Fruit fly (Drosophila melanogaster) whole organism, embryonic: ENCODE measurements around the gene CG33203.
A peak's percentile ranks its signal among the peaks of the same experiment; 100 is the strongest.

Experiments
- CG10431 ChIP-seq: fragments of 200-800 bp; sonication (Bioruptor generic); optimal IDR thresholded peaks from 3 replicates; lab custom pipeline; 2018; ENCODE audit warnings: missing biosample characterization, mild to moderate bottlenecking, missing genetic modification characterization
- CG12219 ChIP-seq: fragments of 200-800 bp; sonication (Bioruptor generic); optimal IDR thresholded peaks from 3 replicates; lab custom pipeline; 2018; ENCODE audit warnings: missing biosample characterization, mild to moderate bottlenecking, missing genetic modification characterization
- CG13296 ChIP-seq: fragments of 200-800 bp; sonication (Bioruptor generic); optimal IDR thresholded peaks from 3 replicates; lab custom pipeline; 2018; ENCODE audit warnings: missing biosample characterization, mild to moderate bottlenecking, missing genetic modification characterization
- CG14710 ChIP-seq: fragments of 200-800 bp; sonication (Bioruptor generic); optimal IDR thresholded peaks from 3 replicates; lab custom pipeline; 2019; ENCODE audit warnings: missing biosample characterization, mild to moderate bottlenecking, missing genetic modification characterization, moderate library complexity
- CG15601 ChIP-seq: fragments of 200-800 bp; sonication (Bioruptor generic); optimal IDR thresholded peaks from 3 replicates; lab custom pipeline; 2019; ENCODE audit warnings: missing biosample characterization, mild to moderate bottlenecking, missing genetic modification characterization, moderate library complexity
- CG1602 ChIP-seq: fragments of 200-800 bp; sonication (Bioruptor generic); optimal IDR thresholded peaks from 3 replicates; lab custom pipeline; 2016; ENCODE audit warnings: missing biosample characterization, missing genetic modification characterization
- CG1647 ChIP-seq: fragments of 200-800 bp; sonication (Bioruptor generic); optimal IDR thresholded peaks from 3 replicates; lab custom pipeline; 2016; ENCODE audit warnings: missing biosample characterization, missing genetic modification characterization
- CG17802 ChIP-seq: fragments of 200-800 bp; sonication (Bioruptor generic); optimal IDR thresholded peaks from 2 replicates; lab custom pipeline; 2018; ENCODE audit warnings: missing biosample characterization, mild to moderate bottlenecking, missing genetic modification characterization, moderate library complexity
- CG2712 ChIP-seq: fragments of 200-800 bp; optimal IDR thresholded peaks from 3 replicates; lab custom pipeline; 2019; ENCODE audit warnings: missing biosample characterization, mild to moderate bottlenecking, missing genetic modification characterization, moderate library complexity
- CG30403 ChIP-seq: fragments of 200-800 bp; sonication (Bioruptor generic); optimal IDR thresholded peaks from 3 replicates; lab custom pipeline; 2016; ENCODE audit warnings: missing biosample characterization, missing genetic modification characterization
- CG30431 ChIP-seq: fragments of 200-800 bp; sonication (Bioruptor generic); optimal IDR thresholded peaks from 2 replicates; lab custom pipeline; 2017; ENCODE audit warnings: missing biosample characterization, missing genetic modification characterization
- CG43689 ChIP-seq: fragments of 200-800 bp; sonication (Bioruptor generic); IDR thresholded peaks from 2 replicates; pipeline ENCODE4 v1.3.6; 2022; ENCODE audit warnings: missing biosample characterization, missing genetic modification characterization
- CG8290 ChIP-seq, 3 experiments: fragments of 200-800 bp; sonication (Bioruptor generic); optimal IDR thresholded peaks; 2 replicates each; lab custom pipeline; 2016 to 2019; ENCODE audit warnings: missing biosample characterization in 3 of 3, missing genetic modification characterization in 3 of 3, mild to moderate bottlenecking in 2 of 3, moderate library complexity in 1 of 3
- Chrac-16 ChIP-seq: fragments of 200-800 bp; sonication (Bioruptor generic); optimal IDR thresholded peaks from 3 replicates; lab custom pipeline; 2016; ENCODE audit warnings: missing biosample characterization, missing genetic modification characterization
- D ChIP-seq, 2 experiments: fragments of 200-800 bp in 1 of 2; fragments of >200 bp in 1 of 2; sonication (Bioruptor generic) in 1 of 2; optimal IDR thresholded peaks; 2 replicates in 1 of 2; 3 replicates in 1 of 2; lab custom pipeline; 2017; ENCODE audit warnings: mild to moderate bottlenecking in 1 of 2, missing biosample characterization in 1 of 2, missing genetic modification characterization in 1 of 2, missing genetic modification reagents in 1 of 2
- Dfd ChIP-seq, 2 experiments: fragments of >200 bp; optimal IDR thresholded peaks; 2 replicates each; lab custom pipeline; 2017; ENCODE audit warnings: missing biosample characterization in 2 of 2, missing genetic modification characterization in 2 of 2
- Doc2 ChIP-seq: fragments of 200-800 bp; sonication (Bioruptor generic); IDR thresholded peaks from 2 replicates; pipeline ENCODE4 v1.3.6; 2022; ENCODE audit warnings: missing biosample characterization, missing genetic modification characterization
- Drgx ChIP-seq: fragments of 200-800 bp; sonication (Bioruptor generic); IDR thresholded peaks from 2 replicates; pipeline ENCODE4 v1.3.6; 2022; ENCODE audit warnings: missing biosample characterization, missing genetic modification characterization
- Ets65A ChIP-seq: fragments of 200-800 bp; sonication (Bioruptor generic); peaks from one replicate; lab custom pipeline; 2016; ENCODE audit warnings: missing biosample characterization, missing genetic modification characterization
- Hmr ChIP-seq: fragments of 200-800 bp; sonication (Bioruptor generic); optimal IDR thresholded peaks from 3 replicates; lab custom pipeline; 2017; ENCODE audit warnings: mild to moderate bottlenecking, missing biosample characterization, missing genetic modification reagents, missing genetic modification characterization
- Kr ChIP-seq: fragments of 200-800 bp; sonication (Bioruptor generic); optimal IDR thresholded peaks from 2 replicates; lab custom pipeline; 2017; ENCODE audit warnings: missing biosample characterization, mild to moderate bottlenecking, missing genetic modification characterization
- MESR4 ChIP-seq: fragments of 200-800 bp; sonication (Bioruptor generic); optimal IDR thresholded peaks from 2 replicates; lab custom pipeline; 2018; ENCODE audit warnings: missing biosample characterization, mild to moderate bottlenecking, missing genetic modification characterization, moderate library complexity
- Med ChIP-seq: fragments of 200-800 bp; sonication (Bioruptor generic); peaks from one replicate; lab custom pipeline; 2016; ENCODE audit warnings: missing biosample characterization, missing genetic modification characterization, mild to moderate bottlenecking, inconsistent platforms, moderate library complexity
- Mes4 ChIP-seq: fragments of 200-800 bp; sonication (Bioruptor generic); optimal IDR thresholded peaks from 2 replicates; lab custom pipeline; 2016; ENCODE audit warnings: missing biosample characterization, missing genetic modification characterization
- Myb ChIP-seq: fragments of 200-800 bp; sonication (Bioruptor generic); optimal IDR thresholded peaks from 2 replicates; lab custom pipeline; 2016; ENCODE audit warnings: missing biosample characterization, missing genetic modification characterization
- Oaz ChIP-seq: fragments of 200-800 bp; sonication (Bioruptor generic); IDR thresholded peaks from 2 replicates; pipeline ENCODE4 v1.3.6; 2022; ENCODE audit warnings: missing biosample characterization, missing genetic modification characterization
- Poxn ChIP-seq: fragments of 200-800 bp; sonication (Bioruptor generic); IDR thresholded peaks from 2 replicates; pipeline ENCODE4 v1.3.6; 2022; ENCODE audit warnings: missing biosample characterization, missing genetic modification characterization
- Rx ChIP-seq: fragments of 200-800 bp; sonication (Bioruptor generic); IDR thresholded peaks from 2 replicates; pipeline ENCODE4 v1.3.6; 2022; ENCODE audit warnings: missing biosample characterization, missing genetic modification characterization
- Sox100B ChIP-seq: fragments of 200-800 bp; sonication (Bioruptor generic); optimal IDR thresholded peaks from 3 replicates; lab custom pipeline; 2018; ENCODE audit warnings: missing biosample characterization, mild to moderate bottlenecking, missing genetic modification characterization
- Spps ChIP-seq: fragments of 200-800 bp; sonication (Bioruptor generic); optimal IDR thresholded peaks from 2 replicates; lab custom pipeline; 2018; ENCODE audit warnings: missing biosample characterization, mild to moderate bottlenecking, missing genetic modification characterization
- Taf1 ChIP-seq: fragments of 200-800 bp; sonication (Bioruptor generic); IDR thresholded peaks from 2 replicates; pipeline ENCODE4 v1.3.6; 2022; ENCODE audit warnings: missing biosample characterization, missing genetic modification characterization
- bcd ChIP-seq: fragments of 200-800 bp; sonication (Bioruptor generic); optimal IDR thresholded peaks from 2 replicates; lab custom pipeline; 2017; ENCODE audit warnings: missing biosample characterization, mild to moderate bottlenecking, missing genetic modification characterization
- chm ChIP-seq: fragments of 200-800 bp; sonication (Bioruptor generic); IDR thresholded peaks from 2 replicates; pipeline ENCODE4 v1.3.6; 2022; ENCODE audit warnings: missing biosample characterization, missing genetic modification characterization
- dimm ChIP-seq: fragments of 200-800 bp; sonication (Bioruptor generic); IDR thresholded peaks from 2 replicates; pipeline ENCODE4 v1.3.6; 2022; ENCODE audit warnings: missing biosample characterization, missing genetic modification characterization
- dpn ChIP-seq, 2 experiments: fragments of 200-800 bp; sonication (Bioruptor generic); optimal IDR thresholded peaks; 3 replicates each; lab custom pipeline; 2016; ENCODE audit warnings: missing biosample characterization in 2 of 2, missing genetic modification characterization in 2 of 2
- esg ChIP-seq: fragments of 200-800 bp; sonication (Bioruptor generic); conservative IDR thresholded peaks from 2 replicates; pipeline ENCODE4 v1.3.6; 2022; ENCODE audit warnings: missing biosample characterization, missing genetic modification characterization
- fd3F ChIP-seq: fragments of 200-800 bp; sonication (Bioruptor generic); optimal IDR thresholded peaks from 2 replicates; lab custom pipeline; 2018; ENCODE audit warnings: missing biosample characterization, mild to moderate bottlenecking, missing genetic modification characterization, moderate library complexity
- gem ChIP-seq: fragments of 200-800 bp; sonication (Bioruptor generic); optimal IDR thresholded peaks from 2 replicates; lab custom pipeline; 2019; ENCODE audit warnings: missing biosample characterization, mild to moderate bottlenecking, missing genetic modification characterization, moderate library complexity
- gfzf ChIP-seq: fragments of 200-800 bp; sonication (Bioruptor generic); optimal IDR thresholded peaks from 2 replicates; lab custom pipeline; 2016; ENCODE audit warnings: missing biosample characterization, mild to moderate bottlenecking, missing genetic modification characterization, moderate library complexity
- ham ChIP-seq: fragments of 200-800 bp; sonication (Bioruptor generic); IDR thresholded peaks from 2 replicates; pipeline ENCODE4 v1.3.6; 2022; ENCODE audit warnings: missing biosample characterization, missing genetic modification characterization
- hbn ChIP-seq: fragments of 200-800 bp; sonication (Bioruptor generic); IDR thresholded peaks from 2 replicates; pipeline ENCODE4 v1.3.6; 2022; ENCODE audit warnings: missing biosample characterization, missing genetic modification characterization; ENCODE audit not compliant: partially characterized antibody
- mam ChIP-seq: fragments of 200-800 bp; sonication (Bioruptor generic); optimal IDR thresholded peaks from 3 replicates; lab custom pipeline; 2016; ENCODE audit warnings: missing biosample characterization, missing genetic modification characterization
- otp ChIP-seq: fragments of 200-800 bp; sonication (Bioruptor generic); IDR thresholded peaks from 3 replicates; pipeline ENCODE4, ENCODE4 v1.3.6; 2022; ENCODE audit warnings: missing biosample characterization, missing genetic modification characterization
- prd ChIP-seq, 3 experiments: fragments of >200 bp in 2 of 3; fragments of 200-800 bp in 1 of 3; sonication (Bioruptor generic) in 1 of 3; optimal IDR thresholded peaks in 2 of 3; IDR thresholded peaks in 1 of 3; 2 replicates in 2 of 3; 3 replicates in 1 of 3; pipeline versions ENCODE4 v1.3.6 to Lab custom; 2017 to 2022; ENCODE audit warnings: missing biosample characterization in 1 of 3, missing genetic modification characterization in 1 of 3
- schlank ChIP-seq: fragments of 200-800 bp; sonication (Bioruptor generic); optimal IDR thresholded peaks from 2 replicates; lab custom pipeline; 2018; ENCODE audit warnings: missing biosample characterization, mild to moderate bottlenecking, missing genetic modification characterization
- sima ChIP-seq: fragments of 200-800 bp; sonication (Bioruptor generic); optimal IDR thresholded peaks from 2 replicates; lab custom pipeline; 2016; ENCODE audit warnings: missing biosample characterization, missing genetic modification characterization
- sob ChIP-seq: fragments of 200-800 bp; sonication (Bioruptor generic); IDR thresholded peaks from 2 replicates; pipeline ENCODE4 v1.3.6; 2022; ENCODE audit warnings: missing biosample characterization, missing genetic modification characterization
- sug ChIP-seq: fragments of 200-800 bp; optimal IDR thresholded peaks from 2 replicates; lab custom pipeline; 2019; ENCODE audit warnings: missing biosample characterization, mild to moderate bottlenecking, missing genetic modification characterization, moderate library complexity
- wdn ChIP-seq: fragments of 200-800 bp; sonication (Bioruptor generic); IDR thresholded peaks from 2 replicates; pipeline ENCODE4 v1.3.6; 2022; ENCODE audit warnings: missing biosample characterization, missing genetic modification characterization
- zen ChIP-seq: fragments of 200-800 bp; sonication (Bioruptor generic); optimal IDR thresholded peaks from 3 replicates; lab custom pipeline; 2018; ENCODE audit warnings: missing biosample characterization, mild to moderate bottlenecking, missing genetic modification characterization, moderate library complexity

Gene CG33203

dm6 chr3R:28904174-28904573, 16.7 kb upstream of the CG33203 start (continued):
- TF ChIP-seq bcd (GFP tag; lab: Kevin White, UChicago) (peak; percentile 3), gfzf (GFP tag; lab: Kevin White, UChicago) (no peak), MESR4 (no peak), CG43689 (GFP tag; lab: Robert Waterston, UW) (no peak), CG17802 (tag; lab: Kevin White, UChicago) (peak; percentile 8), Drgx (peak; percentile 52), CG10431 (no peak), Oaz (GFP tag; lab: Robert Waterston, UW) (no peak), sob (GFP tag; lab: Robert Waterston, UW) (peak; percentile 17; the same call in 1 of the 2 replicates), chm (GFP tag; lab: Robert Waterston, UW) (no peak), wdn (no peak), CG13296 (no peak), zen (tag; lab: Kevin White, UChicago) (no peak), schlank (no peak), Med (peak; percentile 56), hbn (GFP tag; lab: Robert Waterston, UW) (no peak), CG1602 (GFP tag; lab: Kevin White, UChicago) (no peak), sima (GFP tag; lab: Kevin White, UChicago) (no peak), Poxn (GFP tag; lab: Robert Waterston, UW) (no peak), Rx (GFP tag; lab: Robert Waterston, UW) (no peak), CG8290 (GFP tag; optimal IDR thresholded peaks at IDR 0.05; lab: Kevin White, UChicago) (no peak), CG8290 (tag; optimal IDR thresholded peaks at IDR 0.05; lab: Kevin White, UChicago) (peak in 1 of 2 experiments; percentile 62), fd3F (GFP tag; lab: Kevin White, UChicago) (peak; percentile 22), CG30431 (GFP tag; lab: Kevin White, UChicago) (no peak), Taf1 (GFP tag; lab: Robert Waterston, UW) (no peak), otp (GFP tag; lab: Robert Waterston, UW) (0 out of 3 replicates have a peak, but pooled peaks have one; percentile 17), CG15601 (tag; lab: Kevin White, UChicago) (no peak), Chrac-16 (GFP tag; lab: Kevin White, UChicago) (no peak), Spps (tag; lab: Kevin White, UChicago) (no peak), sug (no peak), Kr (GFP tag; lab: Kevin White, UChicago) (no peak), mam (GFP tag; lab: Kevin White, UChicago) (peak; percentile 4), esg (peak; percentile 63), Dfd (GFP tag; optimal IDR thresholded peaks at IDR 0.05; lab: Kevin White, UChicago) (no peak), CG14710 (tag; lab: Kevin White, UChicago) (peak; percentile 33), Sox100B (peak; percentile 26), CG1647 (GFP tag; lab: Kevin White, UChicago) (no peak), Ets65A (GFP tag; lab: Kevin White, UChicago) (no peak), Doc2 (GFP tag; lab: Robert Waterston, UW) (no peak), prd (optimal IDR thresholded peaks at IDR 0.05; lab: Kevin White, UChicago) (no peak), prd (GFP tag; IDR thresholded peaks at IDR 0.05; lab: Robert Waterston, UW) (peak; percentile 65), ham (GFP tag; lab: Robert Waterston, UW) (no peak), Myb (GFP tag; lab: Kevin White, UChicago) (no peak), dimm (GFP tag; lab: Robert Waterston, UW) (no peak), CG12219 (GFP tag; lab: Kevin White, UChicago) (peak; percentile 27), D (optimal IDR thresholded peaks at IDR 0.05; lab: Kevin White, UChicago) (no peak), D (GFP tag; optimal IDR thresholded peaks at IDR 0.05; lab: Kevin White, UChicago) (peak; percentile 10), CG2712 (tag; lab: Kevin White, UChicago) (peak; percentile 59), Hmr (GFP tag; lab: Kevin White, UChicago) (no peak), gem (tag; lab: Kevin White, UChicago) (peak; percentile 74), dpn (GFP tag; optimal IDR thresholded peaks at IDR 0.05; lab: Kevin White, UChicago) (peak in 1 of 2 experiments; percentile 27), CG30403 (GFP tag; lab: Kevin White, UChicago) (peak; percentile 6), Mes4 (no peak)
